Worm (Caenorhabditis elegans): ENCODE measurements around the gene F23H12.5.
"Not testable (repeated sequence)": the region's sequence is repeated elsewhere in the genome, so short reads cannot be mapped to it uniquely, and the experiment has no call there.

F23H12.5 gene

ce11 chrV:12345808-12346207 is 12.6 kb upstream of the F23H12.5 start, which contains the start of gene snb-2:
Gene snb-2 (minus strand): TSS chrV:12345908.
- TF ChIP-seq dao-5 (tag; optimal IDR thresholded peaks at IDR 0.05) (no peak), him-1 (tag; optimal IDR thresholded peaks at IDR 0.05) (no peak), W03F9.2 (tag; optimal IDR thresholded peaks at IDR 0.05) (no peak)

- no peak for TF ChIP-seq dao-5 (tag; optimal IDR thresholded peaks at IDR 0.05)
- TF ChIP-seq him-1 (tag; optimal IDR thresholded peaks at IDR 0.05) = no peak
- no peak for TF ChIP-seq W03F9.2 (tag; optimal IDR thresholded peaks at IDR 0.05)
These were observed 10.6 kb upstream of the F23H12.5 start for ce11 chrV:12347854-12348253.

ce11 chrV:12349365-12349764 is 9.1 kb upstream of the F23H12.5 start:
- TF ChIP-seq dao-5 (tag; optimal IDR thresholded peaks at IDR 0.05) (no peak), W03F9.2 (tag; optimal IDR thresholded peaks at IDR 0.05) (no peak), him-1 (tag; optimal IDR thresholded peaks at IDR 0.05) (no peak)

- TF ChIP-seq dao-5 (tag; optimal IDR thresholded peaks at IDR 0.05) (no peak), W03F9.2 (tag; optimal IDR thresholded peaks at IDR 0.05) (no peak), him-1 (tag; optimal IDR thresholded peaks at IDR 0.05) (no peak)
These were observed 6.6 kb upstream of the F23H12.5 start for ce11 chrV:12351842-12352241.

- TF ChIP-seq dao-5 (tag; optimal IDR thresholded peaks at IDR 0.05) = no peak
- TF ChIP-seq W03F9.2 (tag; optimal IDR thresholded peaks at IDR 0.05) = no peak
- TF ChIP-seq him-1 (tag; optimal IDR thresholded peaks at IDR 0.05) = no peak
These were observed 6.0 kb upstream of the F23H12.5 start, which contains the start of gene sqt-3 for ce11 chrV:12352445-12352844. Gene sqt-3 (plus strand): TSS chrV:12352745.

ce11 chrV:12352881-12353280 is 5.6 kb upstream of the F23H12.5 start:
- no peak for TF ChIP-seq dao-5 (tag; optimal IDR thresholded peaks at IDR 0.05)
- no peak for TF ChIP-seq him-1 (tag; optimal IDR thresholded peaks at IDR 0.05)
- TF ChIP-seq W03F9.2 (tag; optimal IDR thresholded peaks at IDR 0.05) = no peak

- TF ChIP-seq him-1 (tag; optimal IDR thresholded peaks at IDR 0.05) (no peak), dao-5 (tag; optimal IDR thresholded peaks at IDR 0.05) (no peak), W03F9.2 (tag; optimal IDR thresholded peaks at IDR 0.05) (no peak)
These were observed 4.9 kb upstream of the F23H12.5 start for ce11 chrV:12353505-12353904.

- TF ChIP-seq W03F9.2 (tag; optimal IDR thresholded peaks at IDR 0.05) (no peak), dao-5 (tag; optimal IDR thresholded peaks at IDR 0.05) (no peak), him-1 (tag; optimal IDR thresholded peaks at IDR 0.05) (no peak)
These were observed 4.1 kb upstream of the F23H12.5 start for ce11 chrV:12354193-12354830.

- TF ChIP-seq dao-5 (tag; optimal IDR thresholded peaks at IDR 0.05) = no peak
- no peak for TF ChIP-seq W03F9.2 (tag; optimal IDR thresholded peaks at IDR 0.05)
- no peak for TF ChIP-seq him-1 (tag; optimal IDR thresholded peaks at IDR 0.05)
These were observed 815 bp upstream of the F23H12.5 start for ce11 chrV:12357632-12358031.

ce11 chrV:12361644-12362043 is 3.2 kb downstream of the F23H12.5 start, which contains the start of gene fipr-1:
Gene fipr-1 (minus strand): TSS chrV:12361744.
- TF ChIP-seq him-1 (tag; optimal IDR thresholded peaks at IDR 0.05) = no peak

ce11 chrV:12365104-12365503 is 6.7 kb downstream of the F23H12.5 start, which contains the start of gene fipr-2:
Gene fipr-2 (plus strand): TSS chrV:12365348.
- TF ChIP-seq W03F9.2 (tag; optimal IDR thresholded peaks at IDR 0.05) = no peak
- TF ChIP-seq dao-5 (tag; optimal IDR thresholded peaks at IDR 0.05) = no peak
- no peak for TF ChIP-seq him-1 (tag; optimal IDR thresholded peaks at IDR 0.05)

- TF ChIP-seq dao-5 (tag; optimal IDR thresholded peaks at IDR 0.05) (no peak), him-1 (tag; optimal IDR thresholded peaks at IDR 0.05) (no peak), W03F9.2 (tag; optimal IDR thresholded peaks at IDR 0.05) (no peak)
These were observed 11.0 kb downstream of the F23H12.5 start, which contains the start of gene gcy-13 for ce11 chrV:12369437-12369836. Gene gcy-13 (minus strand): TSS chrV:12369537.

- no peak for TF ChIP-seq dao-5 (tag; optimal IDR thresholded peaks at IDR 0.05)
- TF ChIP-seq W03F9.2 (tag; optimal IDR thresholded peaks at IDR 0.05) = no peak
- TF ChIP-seq him-1 (tag; optimal IDR thresholded peaks at IDR 0.05) = no peak
These were observed 12.9 kb downstream of the F23H12.5 start, which contains the start of gene F23H12.7 for ce11 chrV:12371386-12371785. Gene F23H12.7 (plus strand): TSS chrV:12371686.

ce11 chrV:12374252-12374651 is 15.8 kb downstream of the F23H12.5 start, which contains the start of gene F23H12.10:
Gene F23H12.10 (minus strand): TSS chrV:12374263.
- TF ChIP-seq dao-5, W03F9.2, him-1 (tag; optimal IDR thresholded peaks at IDR 0.05): not testable (repeated sequence)

- TF ChIP-seq him-1 (tag; optimal IDR thresholded peaks at IDR 0.05) (no peak), dao-5 (tag; optimal IDR thresholded peaks at IDR 0.05) (no peak), W03F9.2 (tag; optimal IDR thresholded peaks at IDR 0.05) (no peak)
These were observed 18.8 kb downstream of the F23H12.5 start, which contains the start of gene K01D12.1 for ce11 chrV:12377256-12377655. Gene K01D12.1 (plus strand): TSS chrV:12377556.

All from whole organism, L4/young adult.